Fruit fly (Drosophila melanogaster) whole organism, embryonic: ENCODE results near the gene Obp28a.

ENCODE experiments used
- ATbp ChIP-seq: fragments of 200-800 bp; sonication (Bioruptor generic); optimal IDR thresholded peaks from 2 replicates; lab custom pipeline; 2017; ENCODE audit warnings: missing biosample characterization, mild to moderate bottlenecking, missing genetic modification characterization, missing genetic modification reagents
- Bdp1 ChIP-seq: fragments of 200-800 bp; sonication (Bioruptor generic); optimal IDR thresholded peaks from 3 replicates; lab custom pipeline; 2016; ENCODE audit warnings: missing biosample characterization, missing genetic modification characterization
- Bgb ChIP-seq: fragments of 200-800 bp; sonication (Bioruptor generic); IDR thresholded peaks from 2 replicates; pipeline ENCODE4 v1.3.6; 2022; ENCODE audit warnings: missing biosample characterization, missing genetic modification characterization; ENCODE audit not compliant: partially characterized antibody
- CG11696 ChIP-seq: fragments of 200-800 bp; sonication (Bioruptor generic); IDR thresholded peaks from 2 replicates; pipeline ENCODE4 v1.3.6; 2022; ENCODE audit warnings: missing biosample characterization, missing genetic modification characterization
- CG12391 ChIP-seq: fragments of 200-800 bp; sonication (Bioruptor generic); optimal IDR thresholded peaks from 3 replicates; lab custom pipeline; 2018; ENCODE audit warnings: missing biosample characterization, mild to moderate bottlenecking, missing genetic modification characterization, moderate library complexity
- CG12769 ChIP-seq: fragments of 200-800 bp; sonication (Bioruptor generic); optimal IDR thresholded peaks from 2 replicates; lab custom pipeline; 2019; ENCODE audit warnings: missing biosample characterization, mild to moderate bottlenecking, missing genetic modification characterization, moderate library complexity
- CG15696 ChIP-seq: fragments of 200-800 bp; sonication (Bioruptor generic); optimal IDR thresholded peaks from 2 replicates; lab custom pipeline; 2019; ENCODE audit warnings: missing biosample characterization, mild to moderate bottlenecking, missing genetic modification characterization, moderate library complexity
- CG2116 ChIP-seq: fragments of 200-800 bp; sonication (Bioruptor generic); optimal IDR thresholded peaks from 3 replicates; lab custom pipeline; 2018; ENCODE audit warnings: missing biosample characterization, mild to moderate bottlenecking, missing genetic modification characterization
- CG2678 ChIP-seq: fragments of 200-800 bp; sonication (Bioruptor generic); optimal IDR thresholded peaks from 3 replicates; lab custom pipeline; 2019; ENCODE audit warnings: missing biosample characterization, mild to moderate bottlenecking, missing genetic modification characterization, moderate library complexity
- CG31365 ChIP-seq: fragments of 200-800 bp; sonication (Bioruptor generic); optimal IDR thresholded peaks from 2 replicates; lab custom pipeline; 2018; ENCODE audit warnings: missing biosample characterization, mild to moderate bottlenecking, missing genetic modification characterization
- CG33557 ChIP-seq: fragments of 200-800 bp; sonication (Bioruptor generic); optimal IDR thresholded peaks from 2 replicates; lab custom pipeline; 2019; ENCODE audit warnings: missing biosample characterization, mild to moderate bottlenecking, missing genetic modification characterization, moderate library complexity
- CG4328 ChIP-seq: fragments of 200-800 bp; sonication (Bioruptor generic); optimal IDR thresholded peaks from 3 replicates; lab custom pipeline; 2017; ENCODE audit warnings: missing biosample characterization, missing genetic modification reagents, missing genetic modification characterization
- CG5245 ChIP-seq: fragments of 200-800 bp; sonication (Bioruptor generic); optimal IDR thresholded peaks from 3 replicates; lab custom pipeline; 2016; ENCODE audit warnings: missing biosample characterization, missing genetic modification characterization
- CG7271 ChIP-seq: fragments of 200-800 bp; sonication (Bioruptor generic); optimal IDR thresholded peaks from 2 replicates; lab custom pipeline; 2018; ENCODE audit warnings: missing biosample characterization, mild to moderate bottlenecking, missing genetic modification characterization, moderate library complexity
- CG7556 ChIP-seq: fragments of 200-800 bp; sonication (Bioruptor generic); optimal IDR thresholded peaks from 2 replicates; lab custom pipeline; 2017; ENCODE audit warnings: missing biosample characterization, mild to moderate bottlenecking, missing genetic modification characterization
- CG9817 ChIP-seq: fragments of 200-800 bp; sonication (Bioruptor generic); optimal IDR thresholded peaks from 2 replicates; lab custom pipeline; 2018; ENCODE audit warnings: missing biosample characterization, mild to moderate bottlenecking, missing genetic modification characterization, moderate library complexity
- D ChIP-seq, 2 experiments: fragments of 200-800 bp in 1 of 2; fragments of >200 bp in 1 of 2; sonication (Bioruptor generic) in 1 of 2; optimal IDR thresholded peaks; 2 replicates in 1 of 2; 3 replicates in 1 of 2; lab custom pipeline; 2017; ENCODE audit warnings: mild to moderate bottlenecking in 1 of 2, missing biosample characterization in 1 of 2, missing genetic modification characterization in 1 of 2, missing genetic modification reagents in 1 of 2
- Dip2 ChIP-seq: fragments of 200-800 bp; sonication (Bioruptor generic); IDR thresholded peaks from 2 replicates; pipeline ENCODE4 v1.3.6; 2022; ENCODE audit warnings: missing biosample characterization, missing genetic modification characterization
- Ets65A ChIP-seq: fragments of 200-800 bp; sonication (Bioruptor generic); peaks from one replicate; lab custom pipeline; 2016; ENCODE audit warnings: missing biosample characterization, missing genetic modification characterization
- H2.0 ChIP-seq: fragments of 200-800 bp; sonication (Bioruptor generic); IDR thresholded peaks from 2 replicates; pipeline ENCODE4 v1.3.6; 2022; ENCODE audit warnings: missing biosample characterization, missing genetic modification characterization
- HLHmδ ChIP-seq: fragments of 200-800 bp; sonication (Bioruptor generic); optimal IDR thresholded peaks from 2 replicates; lab custom pipeline; 2018; ENCODE audit warnings: missing biosample characterization, mild to moderate bottlenecking, missing genetic modification characterization, moderate library complexity
- Hey ChIP-seq: fragments of 200-800 bp; sonication (Bioruptor generic); optimal IDR thresholded peaks from 3 replicates; lab custom pipeline; 2018; ENCODE audit warnings: missing biosample characterization, mild to moderate bottlenecking, missing genetic modification characterization
- Hr51 ChIP-seq, 2 experiments: fragments of 200-800 bp; sonication (Bioruptor generic); optimal IDR thresholded peaks; 2 replicates in 1 of 2; 3 replicates in 1 of 2; lab custom pipeline; 2016 to 2018; ENCODE audit warnings: missing biosample characterization in 2 of 2, missing genetic modification characterization in 2 of 2, mild to moderate bottlenecking in 1 of 2, moderate library complexity in 1 of 2
- Kr ChIP-seq: fragments of 200-800 bp; sonication (Bioruptor generic); optimal IDR thresholded peaks from 2 replicates; lab custom pipeline; 2017; ENCODE audit warnings: missing biosample characterization, mild to moderate bottlenecking, missing genetic modification characterization
- Oaz ChIP-seq: fragments of 200-800 bp; sonication (Bioruptor generic); IDR thresholded peaks from 2 replicates; pipeline ENCODE4 v1.3.6; 2022; ENCODE audit warnings: missing biosample characterization, missing genetic modification characterization
- Ptx1 ChIP-seq: fragments of 200-800 bp; sonication (Bioruptor generic); IDR thresholded peaks from 2 replicates; pipeline ENCODE4 v1.3.6; 2022; ENCODE audit warnings: missing biosample characterization, missing genetic modification characterization
- Rfx ChIP-seq: fragments of 200-800 bp; sonication (Bioruptor generic); IDR thresholded peaks from 2 replicates; pipeline ENCODE4 v1.3.6; 2022; ENCODE audit warnings: missing biosample characterization, missing genetic modification characterization
- Usf ChIP-seq: fragments of 200-800 bp; sonication (Bioruptor generic); optimal IDR thresholded peaks from 2 replicates; lab custom pipeline; 2017; ENCODE audit warnings: missing genotype, missing biosample characterization, missing genetic modification characterization
- bab2 ChIP-seq: fragments of 200-800 bp; sonication (Bioruptor generic); optimal IDR thresholded peaks from 2 replicates; lab custom pipeline; 2016; ENCODE audit warnings: missing biosample characterization, missing genetic modification characterization
- btn ChIP-seq: fragments of 200-800 bp; sonication (Bioruptor generic); optimal IDR thresholded peaks from 2 replicates; lab custom pipeline; 2016; ENCODE audit warnings: missing biosample characterization, missing genetic modification characterization
- chif ChIP-seq, 2 experiments: fragments of 200-800 bp; sonication (Bioruptor generic); optimal IDR thresholded peaks; 3 replicates each; lab custom pipeline; 2016; ENCODE audit warnings: missing biosample characterization in 2 of 2, missing genetic modification characterization in 2 of 2
- corto ChIP-seq: fragments of 200-800 bp; sonication (Bioruptor generic); optimal IDR thresholded peaks from 2 replicates; lab custom pipeline; 2016; ENCODE audit warnings: missing biosample characterization, mild to moderate bottlenecking, missing genetic modification characterization, moderate library complexity
- croc ChIP-seq: fragments of 200-800 bp; sonication (Bioruptor generic); conservative IDR thresholded peaks from 3 replicates; pipeline ENCODE4 v1.3.6; 2022; ENCODE audit warnings: missing biosample characterization, missing genetic modification characterization
- crp ChIP-seq, 2 experiments: fragments of 200-800 bp; sonication (Bioruptor generic); optimal IDR thresholded peaks; 2 replicates in 1 of 2; 3 replicates in 1 of 2; lab custom pipeline; 2017; ENCODE audit warnings: missing biosample characterization in 2 of 2, missing genetic modification characterization in 2 of 2, mild to moderate bottlenecking in 1 of 2, moderate library complexity in 1 of 2
- ewg ChIP-seq: fragments of 200-800 bp; sonication (Bioruptor generic); optimal IDR thresholded peaks from 3 replicates; lab custom pipeline; 2017; ENCODE audit warnings: mild to moderate bottlenecking, missing biosample characterization, missing genetic modification reagents, missing genetic modification characterization
- fd102C ChIP-seq: fragments of 200-800 bp; sonication (Bioruptor generic); optimal IDR thresholded peaks from 2 replicates; lab custom pipeline; 2018; ENCODE audit warnings: missing biosample characterization, mild to moderate bottlenecking, missing genetic modification characterization, moderate library complexity
- gfzf ChIP-seq: fragments of 200-800 bp; sonication (Bioruptor generic); optimal IDR thresholded peaks from 2 replicates; lab custom pipeline; 2016; ENCODE audit warnings: missing biosample characterization, mild to moderate bottlenecking, missing genetic modification characterization, moderate library complexity
- gsb-n ChIP-seq: fragments of 200-800 bp; sonication (Bioruptor generic); optimal IDR thresholded peaks from 3 replicates; lab custom pipeline; 2018; ENCODE audit warnings: missing biosample characterization, mild to moderate bottlenecking, missing genetic modification characterization
- hb ChIP-seq: fragments of 200-800 bp; sonication (Bioruptor generic); IDR thresholded peaks from 3 replicates; pipeline ENCODE4 v1.3.6; 2022; ENCODE audit warnings: missing biosample characterization, missing genetic modification characterization; ENCODE audit not compliant: partially characterized antibody
- her ChIP-seq: fragments of 200-800 bp; sonication (Bioruptor generic); optimal IDR thresholded peaks from 2 replicates; lab custom pipeline; 2016; ENCODE audit warnings: missing biosample characterization, missing genetic modification characterization
- lab ChIP-seq: fragments of 200-800 bp; sonication (Bioruptor generic); optimal IDR thresholded peaks from 3 replicates; lab custom pipeline; 2017; ENCODE audit warnings: missing biosample characterization, missing genetic modification characterization, mild to moderate bottlenecking, moderate library complexity, missing genetic modification reagents
- otp ChIP-seq: fragments of 200-800 bp; sonication (Bioruptor generic); IDR thresholded peaks from 3 replicates; pipeline ENCODE4, ENCODE4 v1.3.6; 2022; ENCODE audit warnings: missing biosample characterization, missing genetic modification characterization
- repo ChIP-seq: fragments of 200-800 bp; sonication (Bioruptor generic); optimal IDR thresholded peaks from 2 replicates; lab custom pipeline; 2016; ENCODE audit warnings: missing biosample characterization, missing genetic modification characterization
- scrt ChIP-seq: fragments of 200-800 bp; sonication (Bioruptor generic); optimal IDR thresholded peaks from 2 replicates; lab custom pipeline; 2018; ENCODE audit warnings: missing biosample characterization, mild to moderate bottlenecking, missing genetic modification characterization, moderate library complexity
- sima ChIP-seq: fragments of 200-800 bp; sonication (Bioruptor generic); optimal IDR thresholded peaks from 2 replicates; lab custom pipeline; 2016; ENCODE audit warnings: missing biosample characterization, missing genetic modification characterization
- ssp ChIP-seq: fragments of 200-800 bp; sonication (Bioruptor generic); IDR thresholded peaks from 2 replicates; pipeline ENCODE4 v1.3.6; 2022; ENCODE audit warnings: missing biosample characterization, missing genetic modification characterization
- usp ChIP-seq: fragments of >200 bp; optimal IDR thresholded peaks from 2 replicates; lab custom pipeline; 2017; ENCODE audit warnings: missing biosample characterization, missing genetic modification characterization
- wdn ChIP-seq: fragments of 200-800 bp; sonication (Bioruptor generic); IDR thresholded peaks from 2 replicates; pipeline ENCODE4 v1.3.6; 2022; ENCODE audit warnings: missing biosample characterization, missing genetic modification characterization
- zfh2 ChIP-seq: fragments of 200-800 bp; sonication (Bioruptor generic); optimal IDR thresholded peaks from 2 replicates; lab custom pipeline; 2016; ENCODE audit warnings: missing biosample characterization, missing genetic modification characterization

Gene Obp28a

dm6 chr2L:7532644-7533324 lies 35.6 kb upstream of the Obp28a start (continued):
- peak; percentile 61; the same call in 2 of the 3 replicates for TF ChIP-seq croc
- peak; percentile 20 for TF ChIP-seq ATbp (GFP tag; lab: Kevin White, UChicago)
- TF ChIP-seq Usf (GFP tag; lab: Kevin White, UChicago), result no peak
- peak; percentile 43 for TF ChIP-seq fd102C (GFP tag; lab: Kevin White, UChicago)
- no peak for TF ChIP-seq ewg (GFP tag; lab: Kevin White, UChicago)
- TF ChIP-seq CG11696, result no peak
- no peak for TF ChIP-seq sima (GFP tag; lab: Kevin White, UChicago)
- TF ChIP-seq CG15696 (tag; lab: Kevin White, UChicago), result peak; percentile 65
- no peak for TF ChIP-seq Dip2
- peak; percentile 3 for TF ChIP-seq CG5245
- peak; percentile 39 for TF ChIP-seq CG2678 (tag; lab: Kevin White, UChicago)
- TF ChIP-seq CG7271 (tag; lab: Kevin White, UChicago), result peak; percentile 18
- peak; percentile 63 for TF ChIP-seq CG12391 (tag; lab: Kevin White, UChicago)
- TF ChIP-seq CG33557 (GFP tag; lab: Kevin White, UChicago), result peak; percentile 35
- peak; percentile 25 for TF ChIP-seq bab2
- no peak for TF ChIP-seq btn
- TF ChIP-seq usp (GFP tag; lab: Kevin White, UChicago), result no peak
- no peak for TF ChIP-seq repo (GFP tag; lab: Kevin White, UChicago)
- no peak for TF ChIP-seq Ptx1
- no peak for TF ChIP-seq zfh2
- no peak for TF ChIP-seq wdn
- TF ChIP-seq lab (GFP tag; lab: Kevin White, UChicago), result no peak
- no peak for TF ChIP-seq ssp
- no peak for TF ChIP-seq Oaz (GFP tag; lab: Robert Waterston, UW)
- TF ChIP-seq gfzf (GFP tag; lab: Kevin White, UChicago), result no peak
- TF ChIP-seq CG9817 (tag; lab: Kevin White, UChicago), result no peak
- TF ChIP-seq hb (GFP tag; lab: Robert Waterston, UW), result no peak
- no peak for TF ChIP-seq Hey
- no peak for TF ChIP-seq scrt (GFP tag; lab: Kevin White, UChicago)
- no peak for TF ChIP-seq H2.0 (GFP tag; lab: Robert Waterston, UW)
- no peak for TF ChIP-seq corto (GFP tag; lab: Kevin White, UChicago)
- TF ChIP-seq D (optimal IDR thresholded peaks at IDR 0.05; lab: Kevin White, UChicago), result no peak
- TF ChIP-seq D (GFP tag; optimal IDR thresholded peaks at IDR 0.05; lab: Kevin White, UChicago), result peak; percentile 60
- peak; percentile 32 for TF ChIP-seq gsb-n
- no peak for TF ChIP-seq CG12769
- 0 out of 3 replicates have a peak, but pooled peaks have one; percentile 11 for TF ChIP-seq otp (GFP tag; lab: Robert Waterston, UW)
- TF ChIP-seq her (GFP tag; lab: Kevin White, UChicago), result no peak
- peak; percentile 50 for TF ChIP-seq Ets65A
- no peak for TF ChIP-seq Rfx (GFP tag; lab: Robert Waterston, UW)
- no peak for TF ChIP-seq Hr51 (GFP tag; optimal IDR thresholded peaks at IDR 0.05; lab: Kevin White, UChicago)
- TF ChIP-seq CG31365 (tag; lab: Kevin White, UChicago), result no peak
- no peak for TF ChIP-seq crp (GFP tag; optimal IDR thresholded peaks at IDR 0.05; lab: Kevin White, UChicago)
- TF ChIP-seq Bdp1 (GFP tag; lab: Kevin White, UChicago), result no peak
- no peak for TF ChIP-seq Kr (GFP tag; lab: Kevin White, UChicago)
- TF ChIP-seq CG7556, result peak; percentile 54
- no peak for TF ChIP-seq Bgb
- no peak for TF ChIP-seq CG2116 (GFP tag; lab: Kevin White, UChicago)
- peak; percentile 24 to 59 for TF ChIP-seq chif (GFP tag; optimal IDR thresholded peaks at IDR 0.05; lab: Kevin White, UChicago)
- no peak for TF ChIP-seq HLHmδ (GFP tag; lab: Kevin White, UChicago)
- TF ChIP-seq CG4328, result no peak
